Fruit fly (Drosophila melanogaster) whole organism, prepupa: Measurements from ENCODE around the gene CG4101.
"Not testable (repeated sequence)": the region's sequence is repeated elsewhere in the genome, so short reads cannot be mapped to it uniquely, and the experiment has no call there.

Source experiments
- Blimp-1 ChIP-seq: fragments of 200-800 bp; sonication (Bioruptor generic); optimal IDR thresholded peaks from 3 replicates; lab custom pipeline; 2017; ENCODE audit warnings: missing biosample characterization, missing genetic modification characterization, mild to moderate bottlenecking, moderate library complexity, missing genetic modification reagents
- CG11762 ChIP-seq: fragments of 200-800 bp; sonication (Bioruptor generic); optimal IDR thresholded peaks from 3 replicates; lab custom pipeline; 2016; ENCODE audit warnings: missing biosample characterization, missing genetic modification characterization; ENCODE audit not compliant: insufficient read depth
- CG11902 ChIP-seq: fragments of 200-800 bp; sonication (Bioruptor generic); optimal IDR thresholded peaks from 3 replicates; lab custom pipeline; 2016; ENCODE audit warnings: missing biosample characterization, missing genetic modification characterization
- CG15336 ChIP-seq: fragments of 200-800 bp; sonication (Bioruptor generic); IDR thresholded peaks from 2 replicates; pipeline ENCODE4 v1.3.6; 2022; ENCODE audit warnings: missing biosample characterization, missing genetic modification characterization
- CG1621 ChIP-seq: fragments of 200-800 bp; sonication (Bioruptor generic); optimal IDR thresholded peaks from 3 replicates; lab custom pipeline; 2018; ENCODE audit warnings: missing biosample characterization, mild to moderate bottlenecking, missing genetic modification characterization
- CG3032 ChIP-seq: fragments of 200-800 bp; optimal IDR thresholded peaks from 2 replicates; lab custom pipeline; 2019; ENCODE audit warnings: missing biosample characterization, mild to moderate bottlenecking, missing genetic modification characterization, moderate library complexity
- CG31627 ChIP-seq: fragments of 200-800 bp; sonication (Bioruptor generic); optimal IDR thresholded peaks from 3 replicates; lab custom pipeline; 2016; ENCODE audit warnings: missing biosample characterization, missing genetic modification characterization
- CG3919 ChIP-seq: fragments of 200-800 bp; sonication (Bioruptor generic); optimal IDR thresholded peaks from 3 replicates; lab custom pipeline; 2016; ENCODE audit warnings: missing biosample characterization, missing genetic modification characterization
- CG4318 ChIP-seq: fragments of 200-800 bp; sonication (Bioruptor generic); optimal IDR thresholded peaks from 3 replicates; lab custom pipeline; 2017; ENCODE audit warnings: missing biosample characterization, mild to moderate bottlenecking, missing genetic modification characterization
- CG6276 ChIP-seq: fragments of 200-800 bp; sonication (Bioruptor generic); optimal IDR thresholded peaks from 2 replicates; lab custom pipeline; 2017; ENCODE audit warnings: missing biosample characterization, mild to moderate bottlenecking, missing genetic modification characterization
- CG6792 ChIP-seq: fragments of 200-800 bp; sonication (Bioruptor generic); optimal IDR thresholded peaks from 3 replicates; lab custom pipeline; 2016; ENCODE audit warnings: missing biosample characterization, missing genetic modification characterization
- CG6808 ChIP-seq: fragments of 200-800 bp; sonication (Bioruptor generic); optimal IDR thresholded peaks from 3 replicates; lab custom pipeline; 2017; ENCODE audit warnings: missing biosample characterization, missing genetic modification characterization, mild to moderate bottlenecking, moderate library complexity, missing genetic modification reagents
- CG6854 ChIP-seq: fragments of 200-800 bp; sonication (Bioruptor generic); optimal IDR thresholded peaks from 2 replicates; lab custom pipeline; 2017; ENCODE audit warnings: missing biosample characterization, mild to moderate bottlenecking, missing genetic modification characterization
- CG7368 ChIP-seq: fragments of 200-800 bp; sonication (Bioruptor generic); optimal IDR thresholded peaks from 3 replicates; lab custom pipeline; 2016; ENCODE audit warnings: missing biosample characterization, missing genetic modification characterization
- CG8319 ChIP-seq: fragments of 200-800 bp; sonication (Bioruptor generic); optimal IDR thresholded peaks from 3 replicates; lab custom pipeline; 2016; ENCODE audit warnings: missing biosample characterization, missing genetic modification characterization
- CG8632 ChIP-seq: fragments of 200-800 bp; sonication (Bioruptor generic); optimal IDR thresholded peaks from 3 replicates; lab custom pipeline; 2016; ENCODE audit warnings: missing biosample characterization, missing genetic modification characterization
- Eip75B ChIP-seq: fragments of 200-800 bp; sonication (Bioruptor generic); optimal IDR thresholded peaks from 3 replicates; lab custom pipeline; 2016; ENCODE audit warnings: missing biosample characterization, missing genetic modification characterization
- Eip78C ChIP-seq: fragments of 200-800 bp; sonication (Bioruptor generic); peaks from one replicate; lab custom pipeline; 2016; ENCODE audit warnings: missing biosample characterization, missing genetic modification characterization
- Eip93F ChIP-seq: fragments of 200-800 bp; sonication (Bioruptor generic); optimal IDR thresholded peaks from 2 replicates; lab custom pipeline; 2016; ENCODE audit warnings: missing biosample characterization, mild to moderate bottlenecking, missing genetic modification characterization
- Ets96B ChIP-seq: fragments of 200-800 bp; optimal IDR thresholded peaks from 2 replicates; lab custom pipeline; 2019; ENCODE audit warnings: missing biosample characterization, mild to moderate bottlenecking, missing genetic modification characterization, moderate library complexity
- Gug ChIP-seq: fragments of 200-800 bp; sonication (Bioruptor generic); IDR thresholded peaks from 2 replicates; pipeline ENCODE4 v1.3.6; 2022; ENCODE audit warnings: missing biosample characterization, missing genetic modification characterization
- Hr38 ChIP-seq: sonication (Bioruptor generic); optimal IDR thresholded peaks from 2 replicates; lab custom pipeline; 2016; ENCODE audit warnings: missing biosample characterization, missing genetic modification characterization
- Hr39 ChIP-seq: fragments of 200-800 bp; sonication (Bioruptor generic); optimal IDR thresholded peaks from 2 replicates; lab custom pipeline; 2016; ENCODE audit warnings: missing biosample characterization, missing genetic modification characterization
- OdsH ChIP-seq: fragments of 200-800 bp; sonication (Bioruptor generic); optimal IDR thresholded peaks from 3 replicates; lab custom pipeline; 2016; ENCODE audit warnings: missing biosample characterization, missing genetic modification characterization
- Smox ChIP-seq: fragments of 200-800 bp; sonication (Bioruptor generic); optimal IDR thresholded peaks from 3 replicates; lab custom pipeline; 2016; ENCODE audit warnings: missing biosample characterization, missing genetic modification characterization
- Sox14 ChIP-seq: fragments of 200-800 bp; sonication (Bioruptor generic); optimal IDR thresholded peaks from 3 replicates; lab custom pipeline; 2016; ENCODE audit warnings: missing biosample characterization, missing genetic modification characterization
- acj6 ChIP-seq: fragments of 200-800 bp; sonication (Bioruptor generic); optimal IDR thresholded peaks from 3 replicates; lab custom pipeline; 2016; ENCODE audit warnings: missing biosample characterization, missing genetic modification characterization
- dsx ChIP-seq: fragments of 200-800 bp; optimal IDR thresholded peaks from 3 replicates; lab custom pipeline; 2019; ENCODE audit warnings: missing biosample characterization, mild to moderate bottlenecking, missing genetic modification characterization, moderate library complexity; ENCODE audit not compliant: poor library complexity, severe bottlenecking
- esn ChIP-seq: fragments of 200-800 bp; sonication (Bioruptor generic); optimal IDR thresholded peaks from 2 replicates; lab custom pipeline; 2016; ENCODE audit warnings: missing biosample characterization, mild to moderate bottlenecking, missing genetic modification characterization, moderate library complexity
- fd59A ChIP-seq: fragments of 200-800 bp; sonication (Bioruptor generic); optimal IDR thresholded peaks from 2 replicates; lab custom pipeline; 2017; ENCODE audit warnings: missing biosample characterization, mild to moderate bottlenecking, missing genetic modification characterization, missing genetic modification reagents
- fd85E ChIP-seq: fragments of 200-800 bp; sonication (Bioruptor generic); optimal IDR thresholded peaks from 3 replicates; lab custom pipeline; 2016; ENCODE audit warnings: missing biosample characterization, missing genetic modification characterization
- fkh ChIP-seq: fragments of 200-800 bp; sonication (Bioruptor generic); optimal IDR thresholded peaks from 3 replicates; lab custom pipeline; 2017; ENCODE audit warnings: missing biosample characterization, mild to moderate bottlenecking, missing genetic modification characterization, moderate library complexity
- lz ChIP-seq: fragments of 200-800 bp; sonication (Bioruptor generic); optimal IDR thresholded peaks from 3 replicates; lab custom pipeline; 2016; ENCODE audit warnings: missing biosample characterization, missing genetic modification characterization
- net ChIP-seq: fragments of 200-800 bp; sonication (Bioruptor generic); optimal IDR thresholded peaks from 3 replicates; lab custom pipeline; 2016; ENCODE audit warnings: missing biosample characterization, missing genetic modification characterization
- pdm3 ChIP-seq: fragments of 200-800 bp; sonication (Bioruptor generic); optimal IDR thresholded peaks from 3 replicates; lab custom pipeline; 2016; ENCODE audit warnings: missing biosample characterization, missing genetic modification characterization
- salr ChIP-seq, 2 experiments: fragments of 200-800 bp; sonication (Bioruptor generic); optimal IDR thresholded peaks; 3 replicates each; lab custom pipeline; 2016 to 2018; ENCODE audit warnings: missing biosample characterization in 2 of 2, missing genetic modification characterization in 2 of 2, mild to moderate bottlenecking in 1 of 2
- spab ChIP-seq: fragments of 200-800 bp; sonication (Bioruptor generic); optimal IDR thresholded peaks from 2 replicates; lab custom pipeline; 2017; ENCODE audit warnings: missing biosample characterization, mild to moderate bottlenecking, missing genetic modification characterization, missing genetic modification reagents
- ss ChIP-seq, 2 experiments: fragments of 200-800 bp; sonication (Bioruptor generic); optimal IDR thresholded peaks; 2 replicates in 1 of 2; 3 replicates in 1 of 2; lab custom pipeline; 2017 to 2018; ENCODE audit warnings: mild to moderate bottlenecking in 2 of 2, missing biosample characterization in 2 of 2, missing genetic modification characterization in 2 of 2, moderate library complexity in 1 of 2
- vri ChIP-seq: fragments of 200-800 bp; sonication (Bioruptor generic); optimal IDR thresholded peaks from 3 replicates; lab custom pipeline; 2016; ENCODE audit warnings: missing biosample characterization, mild to moderate bottlenecking, missing genetic modification characterization

The CG4101 gene

DNA sequence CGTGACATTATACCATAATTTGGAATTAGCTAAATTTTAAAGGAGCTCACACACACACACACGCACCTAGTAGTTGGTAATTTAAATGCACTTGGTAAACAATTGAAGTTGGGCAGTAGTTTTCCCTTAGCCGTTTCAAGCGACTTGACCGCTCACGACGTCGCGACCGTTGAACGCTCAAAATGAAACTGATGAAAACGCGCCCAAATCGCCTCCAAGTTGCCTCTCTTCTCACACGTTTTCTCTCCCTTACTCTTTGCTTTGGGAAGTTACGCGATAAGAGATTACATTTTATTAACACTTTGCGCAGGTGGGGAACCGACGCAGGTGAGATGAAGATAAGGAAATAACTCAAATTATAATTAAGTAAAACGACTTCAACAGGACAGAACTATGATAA, 40.1 kb upstream of the CG4101 start:
- TF ChIP-seq vri (GFP tag; lab: Kevin White, UChicago) (peak; percentile 37), net (GFP tag; lab: Kevin White, UChicago) (no peak), fkh (peak; percentile 54), Eip78C (GFP tag; lab: Kevin White, UChicago) (no peak), Eip75B (GFP tag; lab: Kevin White, UChicago) (no peak), Hr39 (GFP tag; lab: Kevin White, UChicago) (no peak)

- TF ChIP-seq CG6808, CG7368, CG6276 (GFP tag; lab: Kevin White, UChicago): not testable (repeated sequence)
Measured at dm6 chr3L:16573234-16573633, 39.1 kb upstream of the CG4101 start, which contains the start of gene Mipp1. Gene Mipp1 (minus strand): TSS chr3L:16573334.

dm6 chr3L:16574307-16574946, 37.9 kb upstream of the CG4101 start, which contains the start of gene mbf1:
Gene mbf1 (plus strand): TSS chr3L:16574436.
- peak; percentile 20 for TF ChIP-seq esn
- no peak for TF ChIP-seq CG11902
- TF ChIP-seq Eip78C (GFP tag; lab: Kevin White, UChicago) = peak; percentile 76
- TF ChIP-seq acj6 (GFP tag; lab: Kevin White, UChicago) = no peak
- peak; percentile 16 for TF ChIP-seq lz (GFP tag; lab: Kevin White, UChicago)
- peak in 1 of 2 experiments; percentile 0 for TF ChIP-seq ss (GFP tag; optimal IDR thresholded peaks at IDR 0.05; lab: Kevin White, UChicago)
- peak; percentile 22 for TF ChIP-seq Sox14 (GFP tag; lab: Kevin White, UChicago)
- TF ChIP-seq pdm3 (GFP tag; lab: Kevin White, UChicago) = no peak
- no peak for TF ChIP-seq Blimp-1 (GFP tag; lab: Kevin White, UChicago)
- TF ChIP-seq dsx (GFP tag; lab: Kevin White, UChicago) = peak; percentile 7
- peak; percentile 29 for TF ChIP-seq CG3032 (tag; lab: Kevin White, UChicago)

dm6 chr3L:16580049-16580448, 32.2 kb upstream of the CG4101 start, which contains the start of gene nxf2:
Gene nxf2 (minus strand): TSS chr3L:16580306.
- TF ChIP-seq CG8632 (GFP tag; lab: Kevin White, UChicago) (no peak), Sox14 (GFP tag; lab: Kevin White, UChicago) (no peak), Ets96B (tag; lab: Kevin White, UChicago) (no peak), CG31627 (no peak), CG6854 (GFP tag; lab: Kevin White, UChicago) (no peak)

- TF ChIP-seq fd85E (GFP tag; lab: Kevin White, UChicago) = no peak
- peak; percentile 54 for TF ChIP-seq Sox14 (GFP tag; lab: Kevin White, UChicago)
- peak; percentile 50 for TF ChIP-seq CG3032 (tag; lab: Kevin White, UChicago)
- no peak for TF ChIP-seq CG4318
- TF ChIP-seq Eip93F (GFP tag; lab: Kevin White, UChicago) = no peak
- TF ChIP-seq spab (GFP tag; lab: Kevin White, UChicago) = no peak
- TF ChIP-seq CG8319 (GFP tag; lab: Kevin White, UChicago) = peak; percentile 38
- TF ChIP-seq salr (GFP tag; optimal IDR thresholded peaks at IDR 0.05; lab: Kevin White, UChicago) = peak in 1 of 2 experiments; percentile 53
- TF ChIP-seq CG7368 (GFP tag; lab: Kevin White, UChicago) = peak; percentile 51
- TF ChIP-seq fkh = peak; percentile 81
- peak; percentile 63 for TF ChIP-seq acj6 (GFP tag; lab: Kevin White, UChicago)
- no peak for TF ChIP-seq CG15336 (GFP tag; lab: Robert Waterston, UW)
- peak; percentile 55 for TF ChIP-seq CG8632 (GFP tag; lab: Kevin White, UChicago)
- peak; percentile 79 for TF ChIP-seq esn
- no peak for TF ChIP-seq Hr38 (GFP tag; lab: Kevin White, UChicago)
- peak; percentile 73 for TF ChIP-seq CG31627
- TF ChIP-seq Smox (GFP tag; lab: Kevin White, UChicago) = peak; percentile 60
- peak; percentile 32 for TF ChIP-seq fd59A (GFP tag; lab: Kevin White, UChicago)
- peak; percentile 71 for TF ChIP-seq OdsH (GFP tag; lab: Kevin White, UChicago)
- TF ChIP-seq Gug (GFP tag; lab: Robert Waterston, UW) = no peak
- TF ChIP-seq dsx (GFP tag; lab: Kevin White, UChicago) = no peak
- TF ChIP-seq CG1621 (tag; lab: Kevin White, UChicago) = no peak
- TF ChIP-seq Blimp-1 (GFP tag; lab: Kevin White, UChicago) = peak; percentile 36
- TF ChIP-seq net (GFP tag; lab: Kevin White, UChicago) = no peak
- peak; percentile 69 for TF ChIP-seq Hr39 (GFP tag; lab: Kevin White, UChicago)
- peak; percentile 34 for TF ChIP-seq CG11762 (GFP tag; lab: Kevin White, UChicago)
- peak; percentile 52 for TF ChIP-seq CG6792 (GFP tag; lab: Kevin White, UChicago)
- TF ChIP-seq CG3919 (GFP tag; lab: Kevin White, UChicago) = peak; percentile 61
Measured at dm6 chr3L:16581201-16581705, 31.0 kb upstream of the CG4101 start, which contains the start of gene Smn. Gene Smn (minus strand): TSS chr3L:16581547.
